Worm (Caenorhabditis elegans): ENCODE results near the gene phf-33.

Gene phf-33

DNA sequence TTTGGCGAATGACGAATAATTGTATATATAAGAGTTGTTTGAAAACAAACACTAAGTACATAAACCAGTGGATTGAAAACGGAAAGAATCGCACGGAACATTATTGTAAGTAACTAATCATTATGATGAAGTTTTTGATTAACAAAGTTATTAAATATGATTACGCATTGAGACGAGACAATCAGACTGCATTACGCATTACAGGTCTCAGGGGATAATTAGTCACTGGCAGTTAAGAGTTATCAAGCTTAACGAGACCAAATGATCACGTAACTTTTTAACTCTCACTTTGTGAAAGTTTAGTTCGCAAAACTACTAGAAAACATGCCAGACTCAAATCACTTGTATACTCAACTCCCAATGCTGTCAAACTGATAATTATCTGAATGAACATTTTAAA, 24.6 kb upstream of the phf-33 start, which contains the start of gene srd-42:
TSS of gene srd-42 (minus strand) at position 101 of the 400 bp plus-strand sequence.
- no peak for TF ChIP-seq ceh-13 (GFP tag; optimal IDR thresholded peaks at IDR 0.05)
- no peak for TF ChIP-seq tbx-37 (GFP tag; conservative IDR thresholded peaks at IDR 0.05)

DNA sequence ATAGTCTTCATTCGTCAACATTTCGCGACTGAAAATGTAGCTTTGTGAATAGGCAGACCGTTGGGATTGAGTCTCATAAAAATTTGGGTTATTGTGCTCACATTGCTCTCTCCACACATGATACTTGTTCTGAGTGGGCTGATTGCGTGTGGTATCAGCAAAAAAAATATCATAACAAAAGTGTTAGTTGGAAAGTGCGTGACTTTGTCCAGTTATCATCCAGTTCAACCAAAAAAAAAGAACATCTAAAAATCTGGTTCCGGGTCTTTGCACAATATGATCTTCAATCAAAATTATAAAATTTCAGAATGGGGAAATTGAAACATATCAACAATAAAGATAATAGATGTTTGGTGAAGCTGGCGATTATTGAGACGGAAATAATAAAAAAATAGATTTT, 21.7 kb upstream of the phf-33 start, which contains the start of gene srd-39:
TSS of gene srd-39 (minus strand) at position 101 of the 400 bp plus-strand sequence.
- TF ChIP-seq ceh-13 (GFP tag; optimal IDR thresholded peaks at IDR 0.05) (no peak), hmg-4 (GFP tag; optimal IDR thresholded peaks at IDR 0.05) (no peak), scrt-1 (GFP tag; IDR thresholded peaks at IDR 0.05) (no peak), hnd-1 (tag; optimal IDR thresholded peaks at IDR 0.05) (no peak), hmbx-1 (tag; optimal IDR thresholded peaks at IDR 0.05) (no peak), tbx-11 (GFP tag; IDR thresholded peaks at IDR 0.05) (no peak), ets-7 (tag; optimal IDR thresholded peaks at IDR 0.05) (no peak), B0310.2 (tag; optimal IDR thresholded peaks at IDR 0.05) (no peak), flt-1 (GFP tag; IDR thresholded peaks at IDR 0.05) (no peak), F13C5.2 (tag; optimal IDR thresholded peaks at IDR 0.05) (no peak), ama-1 (optimal IDR thresholded peaks at IDR 0.05) (no peak), ceh-36 (tag; optimal IDR thresholded peaks at IDR 0.05) (no peak), tra-4 (tag; optimal IDR thresholded peaks at IDR 0.05) (no peak), sea-1 (GFP tag; conservative IDR thresholded peaks at IDR 0.05) (no peak), aly-1 (tag; optimal IDR thresholded peaks at IDR 0.05) (no peak), tbx-37 (GFP tag; conservative IDR thresholded peaks at IDR 0.05) (no peak), pes-1 (GFP tag; IDR thresholded peaks at IDR 0.05) (no peak)

DNA sequence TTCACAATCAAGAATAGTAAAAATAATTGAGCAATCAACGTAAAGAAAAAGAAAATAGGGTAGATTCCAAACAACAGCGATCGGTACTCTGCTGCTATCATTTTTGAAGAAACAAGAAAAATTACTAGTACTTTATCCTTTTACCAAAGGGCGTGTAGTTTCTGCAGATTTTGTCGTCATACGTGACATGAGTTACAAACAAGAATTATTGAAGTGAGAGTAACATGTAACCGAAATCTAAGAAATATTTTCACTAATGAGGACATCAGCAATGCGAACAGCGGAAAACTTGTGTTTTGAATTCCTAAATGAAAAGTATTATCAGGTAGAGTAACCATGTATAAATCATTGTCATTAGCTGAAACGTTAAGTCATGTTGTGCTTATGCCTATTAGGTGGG, 15.9 kb upstream of the phf-33 start, which contains the start of gene srd-36:
TSS of gene srd-36 (minus strand) at position 101 of the 400 bp plus-strand sequence.
- no peak for TF ChIP-seq hnd-1 (tag; optimal IDR thresholded peaks at IDR 0.05)
- no peak for TF ChIP-seq aly-1 (tag; optimal IDR thresholded peaks at IDR 0.05)
- no peak for TF ChIP-seq hmbx-1 (tag; optimal IDR thresholded peaks at IDR 0.05)
- no peak for TF ChIP-seq ceh-13 (GFP tag; optimal IDR thresholded peaks at IDR 0.05)
- TF ChIP-seq tbx-37 (GFP tag; conservative IDR thresholded peaks at IDR 0.05), result no peak
- no peak for TF ChIP-seq B0310.2 (tag; optimal IDR thresholded peaks at IDR 0.05)
- TF ChIP-seq tra-4 (tag; optimal IDR thresholded peaks at IDR 0.05), result no peak
- TF ChIP-seq F13C5.2 (tag; optimal IDR thresholded peaks at IDR 0.05), result no peak
- no peak for TF ChIP-seq flt-1 (GFP tag; IDR thresholded peaks at IDR 0.05)
- no peak for TF ChIP-seq ets-7 (tag; optimal IDR thresholded peaks at IDR 0.05)
- no peak for TF ChIP-seq scrt-1 (GFP tag; IDR thresholded peaks at IDR 0.05)
- no peak for TF ChIP-seq pes-1 (GFP tag; IDR thresholded peaks at IDR 0.05)
- TF ChIP-seq hmg-4 (GFP tag; optimal IDR thresholded peaks at IDR 0.05), result no peak
- no peak for TF ChIP-seq ama-1 (optimal IDR thresholded peaks at IDR 0.05)
- TF ChIP-seq ceh-36 (tag; optimal IDR thresholded peaks at IDR 0.05), result no peak

DNA sequence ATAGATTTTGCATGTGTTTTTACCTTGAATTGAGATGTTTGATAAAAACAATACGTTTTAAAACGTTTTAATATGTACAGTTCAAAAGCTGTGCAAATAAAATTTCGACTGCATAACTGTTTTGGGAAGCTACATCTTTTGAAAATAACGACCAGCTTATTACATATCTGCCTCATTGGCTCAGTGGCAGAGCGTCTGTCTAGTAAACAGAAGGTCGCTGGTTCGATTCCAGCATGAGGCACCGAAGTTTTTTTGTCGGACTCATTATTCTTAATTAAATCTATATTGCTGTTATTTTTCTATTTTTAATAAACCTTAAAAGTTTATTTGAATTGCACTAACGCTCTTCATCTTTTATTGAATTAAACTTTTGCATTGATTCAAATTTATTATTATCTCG, 14.2 kb upstream of the phf-33 start:
- no peak for TF ChIP-seq pes-1 (GFP tag; IDR thresholded peaks at IDR 0.05)
- no peak for TF ChIP-seq scrt-1 (GFP tag; IDR thresholded peaks at IDR 0.05)
- no peak for TF ChIP-seq ceh-36 (tag; optimal IDR thresholded peaks at IDR 0.05)
- TF ChIP-seq B0310.2 (tag; optimal IDR thresholded peaks at IDR 0.05), result no peak
- no peak for TF ChIP-seq ama-1 (optimal IDR thresholded peaks at IDR 0.05)
- TF ChIP-seq F13C5.2 (tag; optimal IDR thresholded peaks at IDR 0.05), result no peak
- TF ChIP-seq flt-1 (GFP tag; IDR thresholded peaks at IDR 0.05), result no peak
- no peak for TF ChIP-seq tbx-37 (GFP tag; conservative IDR thresholded peaks at IDR 0.05)
- TF ChIP-seq hmg-4 (GFP tag; optimal IDR thresholded peaks at IDR 0.05), result no peak
- TF ChIP-seq sea-1 (GFP tag; conservative IDR thresholded peaks at IDR 0.05), result no peak
- no peak for TF ChIP-seq ets-7 (tag; optimal IDR thresholded peaks at IDR 0.05)
- TF ChIP-seq hmbx-1 (tag; optimal IDR thresholded peaks at IDR 0.05), result no peak

DNA sequence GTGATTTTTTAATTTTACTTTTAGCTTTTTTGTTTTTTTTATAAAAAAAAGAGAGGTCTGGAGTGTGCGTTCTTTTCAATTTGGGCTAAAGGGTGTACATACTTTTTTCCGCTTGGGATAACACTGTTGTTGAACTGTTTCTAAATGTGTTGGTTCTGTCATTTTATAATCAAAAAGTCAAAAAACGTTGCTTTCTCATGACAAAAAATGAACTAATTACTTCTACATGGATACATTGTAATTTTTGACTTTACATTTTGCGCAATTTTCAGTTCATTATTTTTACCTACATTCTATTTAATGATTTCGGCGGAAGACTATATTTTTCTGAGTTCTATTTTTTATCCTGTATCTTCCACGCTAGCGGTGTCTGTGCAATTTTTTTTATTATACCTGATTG, 12.7 kb upstream of the phf-33 start, which contains the start of gene srd-38:
TSS of gene srd-38 (plus strand) at position 301 of the 400 bp plus-strand sequence.
- TF ChIP-seq tbx-37 (GFP tag; conservative IDR thresholded peaks at IDR 0.05) (no peak), hnd-1 (tag; optimal IDR thresholded peaks at IDR 0.05) (no peak)

ce11 chrX:13290531-13290930, 11.8 kb upstream of the phf-33 start, which contains the start of gene R04D3.3:
Gene R04D3.3, minus strand, starts transcription at chrX:13290631.
- TF ChIP-seq tbx-37 (GFP tag; conservative IDR thresholded peaks at IDR 0.05) (no peak), pes-1 (GFP tag; IDR thresholded peaks at IDR 0.05) (no peak), hmg-4 (GFP tag; optimal IDR thresholded peaks at IDR 0.05) (no peak), tbx-11 (GFP tag; IDR thresholded peaks at IDR 0.05) (no peak), F13C5.2 (tag; optimal IDR thresholded peaks at IDR 0.05) (no peak), hnd-1 (tag; optimal IDR thresholded peaks at IDR 0.05) (no peak), ama-1 (optimal IDR thresholded peaks at IDR 0.05) (no peak), sea-1 (GFP tag; conservative IDR thresholded peaks at IDR 0.05) (no peak), scrt-1 (GFP tag; IDR thresholded peaks at IDR 0.05) (no peak), ceh-36 (tag; optimal IDR thresholded peaks at IDR 0.05) (no peak), ets-7 (tag; optimal IDR thresholded peaks at IDR 0.05) (no peak), ceh-13 (GFP tag; optimal IDR thresholded peaks at IDR 0.05) (no peak), tra-4 (tag; optimal IDR thresholded peaks at IDR 0.05) (no peak), aly-1 (tag; optimal IDR thresholded peaks at IDR 0.05) (no peak), flt-1 (GFP tag; IDR thresholded peaks at IDR 0.05) (no peak), hmbx-1 (tag; optimal IDR thresholded peaks at IDR 0.05) (no peak), B0310.2 (tag; optimal IDR thresholded peaks at IDR 0.05) (no peak)

DNA sequence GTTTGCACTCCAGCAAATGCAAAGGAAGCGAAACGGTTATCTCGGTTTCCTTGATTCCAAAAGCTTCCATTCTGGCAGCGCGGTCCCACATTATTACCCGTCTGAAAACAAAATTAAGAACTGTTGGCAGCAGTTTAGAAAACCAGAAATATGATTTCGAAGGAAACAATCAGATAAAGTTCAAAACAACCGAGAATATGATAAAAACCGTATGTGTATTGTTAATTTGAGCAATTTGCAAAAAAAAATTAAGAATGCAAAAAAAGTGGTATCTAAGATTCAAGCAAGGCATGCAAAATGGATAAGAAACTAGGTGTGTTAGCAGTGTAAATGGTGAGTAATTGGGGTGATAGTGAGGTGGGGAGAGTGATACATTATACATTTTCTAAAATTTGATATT, 9.9 kb upstream of the phf-33 start, which contains the start of gene R04D3.4:
TSS of gene R04D3.4 (minus strand) at position 101 of the 400 bp plus-strand sequence.
- TF ChIP-seq flt-1 (GFP tag; IDR thresholded peaks at IDR 0.05), result no peak
- no peak for TF ChIP-seq tbx-11 (GFP tag; IDR thresholded peaks at IDR 0.05)
- TF ChIP-seq ceh-36 (tag; optimal IDR thresholded peaks at IDR 0.05), result no peak
- TF ChIP-seq scrt-1 (GFP tag; IDR thresholded peaks at IDR 0.05), result no peak
- no peak for TF ChIP-seq sea-1 (GFP tag; conservative IDR thresholded peaks at IDR 0.05)
- TF ChIP-seq aly-1 (tag; optimal IDR thresholded peaks at IDR 0.05), result no peak
- TF ChIP-seq ama-1 (optimal IDR thresholded peaks at IDR 0.05), result no peak
- TF ChIP-seq hmbx-1 (tag; optimal IDR thresholded peaks at IDR 0.05), result no peak
- TF ChIP-seq tra-4 (tag; optimal IDR thresholded peaks at IDR 0.05), result no peak
- TF ChIP-seq tbx-37 (GFP tag; conservative IDR thresholded peaks at IDR 0.05), result no peak

DNA sequence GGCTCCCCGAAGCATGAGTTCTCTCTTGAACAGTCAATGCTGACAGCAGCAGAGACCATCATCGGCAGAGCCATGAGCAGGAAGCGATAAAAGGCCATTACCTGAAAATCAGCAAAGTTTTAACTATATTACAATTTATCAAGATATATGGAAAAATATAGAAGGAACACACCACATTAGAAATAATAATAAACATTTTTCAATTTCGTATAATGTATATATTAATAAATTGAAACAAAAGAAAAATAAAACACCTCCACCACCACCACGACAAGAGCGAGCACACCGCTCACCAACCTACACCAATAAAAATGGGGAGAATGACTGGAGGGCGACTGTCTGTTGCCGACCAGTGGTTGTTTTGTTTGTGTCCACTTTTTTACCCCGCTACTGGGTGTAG, 7.8 kb upstream of the phf-33 start, which contains the start of gene R04D3.2:
TSS of gene R04D3.2 (minus strand) at position 101 of the 400 bp plus-strand sequence.
- no peak for TF ChIP-seq sea-1 (GFP tag; conservative IDR thresholded peaks at IDR 0.05)
- no peak for TF ChIP-seq flt-1 (GFP tag; IDR thresholded peaks at IDR 0.05)
- TF ChIP-seq ama-1 (optimal IDR thresholded peaks at IDR 0.05), result no peak
- no peak for TF ChIP-seq ceh-13 (GFP tag; optimal IDR thresholded peaks at IDR 0.05)
- no peak for TF ChIP-seq aly-1 (tag; optimal IDR thresholded peaks at IDR 0.05)
- TF ChIP-seq hnd-1 (tag; optimal IDR thresholded peaks at IDR 0.05), result no peak
